Fruit fly (Drosophila melanogaster) whole organism, adult: ENCODE results near the gene CARPB.

Experiments
- CG11617 ChIP-seq: fragments of 200-800 bp; sonication (Bioruptor generic); optimal IDR thresholded peaks from 2 replicates; lab custom pipeline; 2017; ENCODE audit warnings: mild to moderate bottlenecking, missing biosample characterization, missing genetic modification reagents, missing genetic modification characterization
- CG12768 ChIP-seq: fragments of 200-800 bp; sonication (Bioruptor generic); optimal IDR thresholded peaks from 2 replicates; lab custom pipeline; 2017; ENCODE audit warnings: missing biosample characterization, missing genetic modification characterization, mild to moderate bottlenecking, moderate library complexity, missing genetic modification reagents
- CG14711 ChIP-seq: fragments of 200-800 bp; sonication (Bioruptor generic); optimal IDR thresholded peaks from 2 replicates; lab custom pipeline; 2018; ENCODE audit warnings: missing biosample characterization, mild to moderate bottlenecking, missing genetic modification characterization, moderate library complexity
- CG1620 ChIP-seq: fragments of 200-800 bp; sonication (Bioruptor generic); optimal IDR thresholded peaks from 2 replicates; lab custom pipeline; 2016; ENCODE audit warnings: missing biosample characterization, missing genetic modification characterization
- CG33017 ChIP-seq: fragments of 200-800 bp; sonication (Bioruptor generic); optimal IDR thresholded peaks from 2 replicates; lab custom pipeline; 2018; ENCODE audit warnings: missing biosample characterization, mild to moderate bottlenecking, missing genetic modification characterization, moderate library complexity
- CG5204 ChIP-seq: fragments of 200-800 bp; sonication (Bioruptor generic); optimal IDR thresholded peaks from 2 replicates; lab custom pipeline; 2016; ENCODE audit warnings: missing biosample characterization, missing genetic modification characterization
- CG7045 ChIP-seq: fragments of 200-800 bp; sonication (Bioruptor generic); optimal IDR thresholded peaks from 2 replicates; lab custom pipeline; 2017; ENCODE audit warnings: missing biosample characterization, mild to moderate bottlenecking, missing genetic modification characterization
- CG7101 ChIP-seq: fragments of 200-800 bp; sonication (Bioruptor generic); optimal IDR thresholded peaks from 2 replicates; lab custom pipeline; 2018; ENCODE audit warnings: missing biosample characterization, mild to moderate bottlenecking, missing genetic modification characterization, moderate library complexity
- Clk ChIP-seq: fragments of 200-800 bp; sonication (Bioruptor generic); optimal IDR thresholded peaks from 2 replicates; lab custom pipeline; 2017; ENCODE audit warnings: missing biosample characterization, missing genetic modification characterization
- Crg-1 ChIP-seq: fragments of 200-800 bp; sonication (Bioruptor generic); optimal IDR thresholded peaks from 2 replicates; lab custom pipeline; 2016; ENCODE audit warnings: missing biosample characterization, missing genetic modification characterization
- Hr96 ChIP-seq: fragments of 200-800 bp; sonication (Bioruptor generic); optimal IDR thresholded peaks from 2 replicates; lab custom pipeline; 2016; ENCODE audit warnings: missing biosample characterization, missing genetic modification characterization
- Mnt ChIP-seq: fragments of 200-800 bp; sonication (Bioruptor generic); optimal IDR thresholded peaks from 2 replicates; lab custom pipeline; 2016; ENCODE audit warnings: missing biosample characterization, mild to moderate bottlenecking, missing genetic modification characterization
- bab1 ChIP-seq: fragments of 200-800 bp; sonication (Bioruptor generic); optimal IDR thresholded peaks from 3 replicates; lab custom pipeline; 2019; ENCODE audit warnings: missing biosample characterization, mild to moderate bottlenecking, missing genetic modification characterization, moderate library complexity
- cic ChIP-seq: fragments of 200-800 bp; sonication (Bioruptor generic); optimal IDR thresholded peaks from 2 replicates; lab custom pipeline; 2017; ENCODE audit warnings: missing biosample characterization, mild to moderate bottlenecking, missing genetic modification characterization, moderate library complexity
- cnc ChIP-seq, 2 experiments: fragments of >200 bp; optimal IDR thresholded peaks; 2 replicates each; lab custom pipeline; 2017
- kay ChIP-seq: fragments of 200-800 bp; sonication (Bioruptor generic); peaks from one replicate; lab custom pipeline; 2016; ENCODE audit warnings: missing biosample characterization, missing genetic modification characterization, borderline replicate concordance
- ovo ChIP-seq: fragments of 200-800 bp; sonication (Bioruptor generic); optimal IDR thresholded peaks from 2 replicates; lab custom pipeline; 2016; ENCODE audit warnings: missing biosample characterization, missing genetic modification characterization
- pad ChIP-seq: fragments of 200-800 bp; sonication (Bioruptor generic); optimal IDR thresholded peaks from 3 replicates; lab custom pipeline; 2017; ENCODE audit warnings: missing biosample characterization, missing genetic modification characterization, mild to moderate bottlenecking, moderate library complexity, missing genetic modification reagents
- tj ChIP-seq: fragments of 200-800 bp; sonication (Bioruptor generic); optimal IDR thresholded peaks from 3 replicates; lab custom pipeline; 2017; ENCODE audit warnings: missing biosample characterization, mild to moderate bottlenecking, missing genetic modification characterization, moderate library complexity
- toe ChIP-seq: fragments of 200-800 bp; sonication (Bioruptor generic); optimal IDR thresholded peaks from 2 replicates; lab custom pipeline; 2016; ENCODE audit warnings: missing biosample characterization, missing genetic modification characterization

The CARPB gene

DNA sequence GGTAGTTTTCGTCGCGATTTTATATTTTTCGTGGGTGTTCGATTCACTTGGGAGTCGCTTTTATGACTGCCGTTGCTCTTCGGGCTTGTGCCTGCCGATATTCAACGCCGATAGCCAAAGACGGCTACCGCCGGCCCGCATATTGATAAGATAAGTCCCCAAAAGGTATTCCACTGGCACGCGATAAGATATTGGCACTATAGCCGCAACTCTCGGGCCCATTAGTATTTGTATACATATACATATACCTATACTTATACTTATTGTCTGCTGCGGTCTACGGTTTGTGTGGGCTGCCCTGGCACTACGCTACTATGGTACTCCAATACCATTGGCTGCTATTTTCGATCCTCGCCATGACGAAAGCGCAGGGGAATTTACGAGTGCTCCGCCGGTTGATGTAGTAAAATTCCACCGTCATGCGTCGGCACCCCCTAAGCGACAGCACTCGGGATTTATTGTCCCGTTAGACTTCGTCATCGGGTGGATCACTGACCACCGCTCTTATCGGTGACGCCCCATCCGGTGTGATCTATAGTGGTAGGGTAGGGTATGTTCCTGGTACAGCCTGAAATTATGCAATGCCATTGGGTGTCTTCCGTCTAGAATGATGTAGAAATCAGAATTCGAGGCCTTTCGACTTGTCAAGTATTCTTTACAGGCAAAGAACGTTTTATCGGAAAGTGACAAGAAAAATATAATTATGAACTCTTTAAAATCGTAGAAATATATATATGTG, 85.7 kb downstream of the CARPB start, which contains the start of gene CG45060:
Gene CG45060, minus strand, starts transcription at position 59 of the 739 bp plus-strand sequence.
- TF ChIP-seq CG1620 (GFP tag; lab: Kevin White, UChicago) (no peak), cic (GFP tag; lab: Kevin White, UChicago) (peak; percentile 91), pad (GFP tag; lab: Kevin White, UChicago) (peak; percentile 45), bab1 (no peak), Clk (no peak), ovo (GFP tag; lab: Kevin White, UChicago) (peak; percentile 86), cnc (optimal IDR thresholded peaks at IDR 0.05; lab: Kevin White, UChicago) (no peak), toe (GFP tag; lab: Kevin White, UChicago) (no peak), Hr96 (no peak), CG33017 (tag; lab: Kevin White, UChicago) (no peak), tj (no peak), Mnt (GFP tag; lab: Kevin White, UChicago) (peak; percentile 8)

DNA sequence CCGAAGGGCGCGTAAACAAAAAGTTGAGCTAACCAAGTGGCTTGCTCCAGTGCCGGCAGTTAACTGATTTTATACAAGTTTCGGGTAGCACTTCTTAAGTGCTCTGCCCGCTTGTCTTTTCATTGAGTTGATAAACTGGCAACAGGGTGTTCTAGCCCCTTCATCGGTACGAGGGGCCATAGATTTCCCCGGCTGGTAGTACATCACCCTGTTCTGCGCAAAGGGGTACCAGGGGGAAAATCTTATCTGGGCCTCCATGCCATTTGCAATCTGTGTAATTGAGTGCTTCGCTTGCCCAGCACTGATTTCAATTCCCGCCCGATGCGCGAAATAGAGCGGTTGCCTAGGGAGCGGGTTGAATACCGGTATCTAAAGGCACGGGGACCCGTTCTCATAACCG, 88.6 kb downstream of the CARPB start, which contains the start of gene CG45061:
Gene CG45061, minus strand, starts transcription at position 71 of the 400 bp plus-strand sequence.
- TF ChIP-seq CG11617 (GFP tag; lab: Kevin White, UChicago) (no peak), CG7101 (peak; percentile 45), Mnt (GFP tag; lab: Kevin White, UChicago) (peak; percentile 30), cic (GFP tag; lab: Kevin White, UChicago) (peak; percentile 9)

DNA sequence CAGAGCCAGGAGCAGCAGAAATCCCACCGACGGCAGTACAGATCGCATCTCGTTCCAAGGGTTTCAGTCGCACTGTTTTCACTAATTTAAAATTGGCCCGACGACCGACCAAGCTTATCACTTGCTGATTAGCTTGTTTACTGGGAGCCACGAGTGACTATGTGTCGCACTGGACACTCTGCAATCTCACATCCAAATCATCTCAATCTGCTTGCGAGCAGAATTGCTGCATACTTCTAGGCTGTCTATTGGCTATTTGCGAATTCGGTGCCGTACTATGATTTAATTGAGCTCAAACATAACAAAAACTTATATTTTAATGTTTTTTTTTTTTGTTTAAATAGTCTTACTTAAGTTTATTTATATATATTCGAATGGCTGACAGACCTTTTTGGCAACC, 90.9 kb downstream of the CARPB start, which contains the start of gene CG32695:
Gene CG32695, minus strand, starts transcription at position 141 of the 400 bp plus-strand sequence.
- TF ChIP-seq CG7101 (no peak), cnc (optimal IDR thresholded peaks at IDR 0.05; lab: Kevin White, UChicago) (no peak), Mnt (GFP tag; lab: Kevin White, UChicago) (peak; percentile 53), pad (GFP tag; lab: Kevin White, UChicago) (no peak), CG12768 (GFP tag; lab: Kevin White, UChicago) (no peak), CG33017 (tag; lab: Kevin White, UChicago) (no peak)

DNA sequence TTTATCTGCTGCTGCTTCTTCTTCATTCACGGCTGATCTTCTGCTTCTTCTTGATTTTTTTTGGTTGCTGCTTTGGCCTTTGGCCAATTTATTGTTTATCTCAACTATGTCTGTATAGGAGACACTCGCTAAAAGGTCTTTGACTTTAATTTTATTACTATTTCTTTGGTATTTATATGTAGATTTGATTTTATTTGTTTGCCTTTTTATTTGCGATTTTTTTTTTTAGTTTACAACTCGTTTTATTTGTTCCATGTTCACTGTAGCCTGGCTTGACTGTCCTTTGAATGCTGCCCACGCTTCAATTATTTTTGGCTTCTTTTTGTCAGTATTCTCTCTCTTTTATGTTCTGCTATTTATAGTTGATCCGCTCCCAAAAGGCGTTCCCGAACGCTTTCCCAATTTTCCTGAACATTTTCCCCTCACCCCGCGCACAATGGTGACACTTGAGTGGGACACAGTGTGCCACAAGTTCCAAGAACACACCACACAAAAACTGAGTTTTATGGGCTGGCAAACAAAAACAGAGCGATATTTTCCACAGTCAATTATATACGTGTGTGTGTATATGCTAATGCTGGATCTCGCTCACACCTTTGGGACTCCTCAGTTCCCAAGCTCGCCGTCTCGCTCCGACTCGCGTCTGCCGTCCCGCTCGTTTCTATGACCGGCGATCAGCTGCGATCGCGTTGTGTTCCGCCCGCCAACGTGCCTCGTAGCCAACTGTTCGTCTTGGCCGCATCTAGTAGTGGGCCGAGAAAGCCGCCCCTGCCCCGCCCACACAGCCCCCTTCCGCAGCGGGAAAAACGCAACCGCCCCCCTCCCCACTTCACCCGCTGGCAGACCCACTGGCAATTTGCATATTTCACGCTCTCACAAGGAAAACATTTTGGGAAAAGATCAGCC, 93.2 kb downstream of the CARPB start, which contains the start of gene CG15247:
Gene CG15247, minus strand, starts transcription at position 725 of the 906 bp plus-strand sequence.
- TF ChIP-seq CG11617 (GFP tag; lab: Kevin White, UChicago) (no peak), CG14711 (tag; lab: Kevin White, UChicago) (peak; percentile 12), CG33017 (tag; lab: Kevin White, UChicago) (no peak), CG12768 (GFP tag; lab: Kevin White, UChicago) (no peak), ovo (GFP tag; lab: Kevin White, UChicago) (no peak), CG7101 (peak; percentile 37)

DNA sequence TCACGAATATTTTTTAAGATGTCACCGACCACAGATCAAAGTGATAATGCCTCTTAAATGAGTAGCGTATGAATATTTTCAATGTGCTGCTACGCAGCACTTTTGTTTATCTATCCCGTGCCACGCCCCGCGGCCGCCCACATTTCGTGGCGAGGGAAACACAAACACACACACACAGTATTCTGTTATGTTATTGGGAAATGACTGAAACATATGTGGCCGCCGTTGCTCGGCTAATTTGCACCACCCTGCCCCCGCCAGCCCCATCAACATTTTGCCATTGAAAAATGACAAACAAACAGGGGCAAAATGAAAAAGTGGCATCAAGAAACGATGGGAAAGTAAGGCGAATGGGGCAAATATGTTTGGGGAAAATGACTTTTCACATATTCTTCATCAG, 94.2 kb downstream of the CARPB start:
- no peak for TF ChIP-seq toe (GFP tag; lab: Kevin White, UChicago)
- no peak for TF ChIP-seq CG33017 (tag; lab: Kevin White, UChicago)
- TF ChIP-seq CG1620 (GFP tag; lab: Kevin White, UChicago): no peak
- no peak for TF ChIP-seq CG11617 (GFP tag; lab: Kevin White, UChicago)
- TF ChIP-seq cnc (optimal IDR thresholded peaks at IDR 0.05; lab: Kevin White, UChicago): no peak
- TF ChIP-seq Hr96: no peak
- no peak for TF ChIP-seq cic (GFP tag; lab: Kevin White, UChicago)
- TF ChIP-seq CG5204: no peak
- TF ChIP-seq Crg-1 (GFP tag; lab: Kevin White, UChicago): no peak
- no peak for TF ChIP-seq kay (GFP tag; lab: Kevin White, UChicago)
- no peak for TF ChIP-seq tj

DNA sequence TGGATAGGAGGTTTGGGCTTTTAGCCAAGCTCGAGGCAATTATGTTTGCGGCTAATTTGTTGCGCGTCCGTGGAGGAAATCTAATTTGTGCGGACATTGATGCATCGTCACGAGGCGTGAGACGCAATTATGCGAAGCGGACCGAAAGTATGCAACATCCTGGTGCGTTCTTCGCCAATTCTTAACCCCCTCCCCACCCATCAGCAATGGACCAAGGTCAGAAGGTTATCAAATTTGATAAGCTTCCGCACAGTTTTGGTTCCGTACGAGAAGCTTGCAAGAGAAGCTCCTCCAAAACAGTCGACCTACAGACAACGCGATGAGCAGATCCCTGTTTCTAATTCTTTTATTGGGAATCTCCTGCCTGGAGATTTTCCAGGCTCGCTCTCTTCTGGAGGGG, 95.1 kb downstream of the CARPB start, which contains the start of gene CG1468:
Gene CG1468, plus strand, starts transcription at position 298 of the 400 bp plus-strand sequence.
- TF ChIP-seq pad (GFP tag; lab: Kevin White, UChicago): no peak
- no peak for TF ChIP-seq CG33017 (tag; lab: Kevin White, UChicago)
- no peak for TF ChIP-seq Hr96
- TF ChIP-seq tj: no peak
- no peak for TF ChIP-seq CG7101
- TF ChIP-seq cnc (optimal IDR thresholded peaks at IDR 0.05; lab: Kevin White, UChicago): no peak
- no peak for TF ChIP-seq Crg-1 (GFP tag; lab: Kevin White, UChicago)
- TF ChIP-seq Clk: no peak
- TF ChIP-seq CG14711 (tag; lab: Kevin White, UChicago): no peak
- TF ChIP-seq toe (GFP tag; lab: Kevin White, UChicago): no peak
- no peak for TF ChIP-seq CG11617 (GFP tag; lab: Kevin White, UChicago)
- no peak for TF ChIP-seq CG7045 (GFP tag; lab: Kevin White, UChicago)
- no peak for TF ChIP-seq bab1
- TF ChIP-seq Mnt (GFP tag; lab: Kevin White, UChicago): no peak
- no peak for TF ChIP-seq ovo (GFP tag; lab: Kevin White, UChicago)
- no peak for TF ChIP-seq CG12768 (GFP tag; lab: Kevin White, UChicago)
- no peak for TF ChIP-seq kay (GFP tag; lab: Kevin White, UChicago)
- no peak for TF ChIP-seq CG5204
- no peak for TF ChIP-seq cic (GFP tag; lab: Kevin White, UChicago)
- no peak for TF ChIP-seq CG1620 (GFP tag; lab: Kevin White, UChicago)
